Worm (Caenorhabditis elegans) whole organism, young adult: ENCODE results near the gene dhhc-8.

Source experiments
- B0035.1 ChIP-seq: sonication (generic microtip); optimal IDR thresholded peaks from 2 replicates; lab custom pipeline; 2016; ENCODE audit warnings: missing genetic modification characterization, mild to moderate bottlenecking, missing compliant biosample characterization, missing genotype, missing genetic modification reagents
- B0336.3 ChIP-seq: fragments of 200-800 bp; sonication (Bioruptor generic); IDR thresholded peaks from 2 replicates; pipeline ENCODE4 v1.3.6; 2022; ENCODE audit warnings: missing genetic modification characterization, missing compliant biosample characterization
- C06A6.2 ChIP-seq: fragments of 200-800 bp; sonication (Bioruptor generic); conservative IDR thresholded peaks from 2 replicates; pipeline ENCODE4 v1.3.6; 2022; ENCODE audit warnings: missing genetic modification characterization, missing compliant biosample characterization
- F23B12.7 ChIP-seq: sonication (generic microtip); optimal IDR thresholded peaks from 2 replicates; lab custom pipeline; 2017; ENCODE audit warnings: missing genetic modification characterization, mild to moderate bottlenecking, missing compliant biosample characterization, antibody characterized with exemption, moderate library complexity; ENCODE audit not compliant: insufficient read depth
- F37B4.10 ChIP-seq: fragments of 200-800 bp; sonication (Bioruptor generic); IDR thresholded peaks from 2 replicates; pipeline ENCODE4 v1.3.6; 2022; ENCODE audit warnings: missing genetic modification characterization, missing compliant biosample characterization
- F39B2.1 ChIP-seq: fragments of 200-800 bp; sonication (Bioruptor generic); IDR thresholded peaks from 2 replicates; pipeline ENCODE4 v1.3.6; 2022; ENCODE audit warnings: missing genetic modification reagents, missing genetic modification characterization, missing compliant biosample characterization
- F49E8.2 ChIP-seq: sonication (generic microtip); optimal IDR thresholded peaks from 3 replicates; lab custom pipeline; 2017; ENCODE audit warnings: missing genetic modification characterization, mild to moderate bottlenecking, missing compliant biosample characterization, antibody characterized with exemption, moderate library complexity; ENCODE audit not compliant: insufficient read depth
- F55B11.4 ChIP-seq: sonication (generic microtip); optimal IDR thresholded peaks from 2 replicates; lab custom pipeline; 2016; ENCODE audit warnings: missing compliant biosample characterization, missing genetic modification characterization, borderline replicate concordance; ENCODE audit not compliant: insufficient read depth
- Y53G8AR.9 ChIP-seq: fragments of 200-800 bp; sonication (Bioruptor generic); conservative IDR thresholded peaks from 2 replicates; pipeline ENCODE4 v1.3.6; 2022; ENCODE audit warnings: missing genetic modification reagents, missing genetic modification characterization, missing compliant biosample characterization
- Y67H2A.10 ChIP-seq: fragments of 200-800 bp; sonication (Bioruptor generic); conservative IDR thresholded peaks from 2 replicates; pipeline ENCODE4 v1.3.6; 2022; ENCODE audit warnings: missing genetic modification reagents, missing genetic modification characterization, missing compliant biosample characterization
- akir-1 ChIP-seq: fragments of 200-800 bp; sonication (Bioruptor generic); optimal IDR thresholded peaks from 2 replicates; lab custom pipeline; 2018; ENCODE audit warnings: mild to moderate bottlenecking, missing genetic modification characterization, moderate library complexity, missing compliant biosample characterization
- bed-1 ChIP-seq: fragments of 200-800 bp; sonication (Bioruptor generic); IDR thresholded peaks from 2 replicates; pipeline ENCODE4 v1.3.6; 2022; ENCODE audit warnings: missing genetic modification reagents, missing genetic modification characterization, missing compliant biosample characterization
- ccch-3 ChIP-seq: fragments of 200-800 bp; sonication (Bioruptor generic); optimal IDR thresholded peaks from 2 replicates; lab custom pipeline; 2018; ENCODE audit warnings: mild to moderate bottlenecking, missing genetic modification characterization, missing compliant biosample characterization
- cebp-1 ChIP-seq, 2 experiments: fragments of 200-800 bp in 1 of 2; sonication (Bioruptor generic) in 1 of 2; sonication (generic microtip) in 1 of 2; IDR thresholded peaks in 1 of 2; optimal IDR thresholded peaks in 1 of 2; 2 replicates each; pipeline versions ENCODE4 v1.3.6 to Lab custom; 2017 to 2022; ENCODE audit warnings: missing compliant biosample characterization in 2 of 2, missing genetic modification characterization in 2 of 2, mild to moderate bottlenecking in 1 of 2, missing genetic modification reagents in 1 of 2, moderate library complexity in 1 of 2
- cebp-2 ChIP-seq: fragments of 200-800 bp; sonication (Bioruptor generic); IDR thresholded peaks from 2 replicates; pipeline ENCODE4 v1.3.6; 2022; ENCODE audit warnings: missing genetic modification characterization, missing compliant biosample characterization
- ceh-100 ChIP-seq: fragments of 200-800 bp; sonication (Bioruptor generic); IDR thresholded peaks from 2 replicates; pipeline ENCODE4 v1.3.6; 2022; ENCODE audit warnings: missing genetic modification reagents, missing genetic modification characterization, missing compliant biosample characterization
- ceh-27 ChIP-seq: fragments of 200-800 bp; sonication (Bioruptor generic); optimal IDR thresholded peaks from 2 replicates; lab custom pipeline; 2018; ENCODE audit warnings: mild to moderate bottlenecking, missing genetic modification characterization, moderate library complexity, missing compliant biosample characterization
- dox-1 ChIP-seq: fragments of 200-800 bp; sonication (Bioruptor generic); IDR thresholded peaks from 2 replicates; pipeline ENCODE4 v1.3.6; 2022; ENCODE audit warnings: missing genetic modification reagents, missing genetic modification characterization, missing compliant biosample characterization
- dpl-1 ChIP-seq: fragments of 150-350 bp; optimal IDR thresholded peaks from 2 replicates; lab custom pipeline; 2014; ENCODE audit warnings: missing biosample characterization, missing genetic modification reagents, missing genetic modification characterization
- egl-44 ChIP-seq: fragments of 200-800 bp; sonication (Bioruptor generic); IDR thresholded peaks from 2 replicates; pipeline ENCODE4 v1.3.6; 2022; ENCODE audit warnings: missing genetic modification reagents, missing genetic modification characterization, missing compliant biosample characterization
- ets-4 ChIP-seq: fragments of 200-800 bp; sonication (Bioruptor generic); optimal IDR thresholded peaks from 2 replicates; lab custom pipeline; 2018; ENCODE audit warnings: mild to moderate bottlenecking, missing genetic modification characterization, missing compliant biosample characterization
- fkh-3 ChIP-seq: sonication (generic microtip); optimal IDR thresholded peaks from 2 replicates; lab custom pipeline; 2016; ENCODE audit warnings: mild to moderate bottlenecking, missing genetic modification characterization, missing compliant biosample characterization
- gei-17 ChIP-seq: fragments of 200-800 bp; sonication (Bioruptor generic); optimal IDR thresholded peaks from 2 replicates; lab custom pipeline; 2018; ENCODE audit warnings: mild to moderate bottlenecking, missing genetic modification characterization, missing compliant biosample characterization
- hlh-26 ChIP-seq: fragments of 200-800 bp; sonication (Bioruptor generic); conservative IDR thresholded peaks from 2 replicates; pipeline ENCODE4 v1.3.6; 2022; ENCODE audit warnings: missing genetic modification reagents, missing genetic modification characterization, missing compliant biosample characterization
- hsf-1 ChIP-seq: fragments of 200-800 bp; sonication (Bioruptor generic); IDR thresholded peaks from 2 replicates; pipeline ENCODE4 v1.3.6; 2022; ENCODE audit warnings: missing genetic modification reagents, missing genetic modification characterization, missing compliant biosample characterization
- lag-1 ChIP-seq: fragments of 200-800 bp; sonication (Bioruptor generic); IDR thresholded peaks from 2 replicates; pipeline ENCODE4 v1.3.6; 2022; ENCODE audit warnings: missing genetic modification reagents, missing genetic modification characterization, missing compliant biosample characterization
- lin-35 ChIP-seq, 3 experiments: fragments of 150-350 bp in 2 of 3; sonication (generic microtip) in 1 of 3; optimal IDR thresholded peaks; 2 replicates each; lab custom pipeline; 2014 to 2018; ENCODE audit warnings: missing biosample characterization in 3 of 3, missing genetic modification characterization in 3 of 3, missing genetic modification reagents in 3 of 3
- lin-40 ChIP-seq: sonication (generic microtip); optimal IDR thresholded peaks from 2 replicates; lab custom pipeline; 2016; ENCODE audit warnings: missing genetic modification characterization, mild to moderate bottlenecking, missing compliant biosample characterization, missing genotype, missing genetic modification reagents
- lsl-1 ChIP-seq: fragments of 200-800 bp; sonication (Bioruptor generic); optimal IDR thresholded peaks from 2 replicates; lab custom pipeline; 2018; ENCODE audit warnings: mild to moderate bottlenecking, missing genetic modification characterization, moderate library complexity, missing compliant biosample characterization
- mel-28 ChIP-seq: sonication (generic microtip); optimal IDR thresholded peaks from 2 replicates; lab custom pipeline; 2016; ENCODE audit warnings: borderline replicate concordance, mild to moderate bottlenecking, missing genetic modification characterization, missing compliant biosample characterization
- mes-4 ChIP-seq: sonication (generic microtip); optimal IDR thresholded peaks from 2 replicates; lab custom pipeline; 2016; ENCODE audit warnings: missing genotype, missing genetic modification characterization, missing compliant biosample characterization
- mxl-1 ChIP-seq: sonication (generic microtip); optimal IDR thresholded peaks from 2 replicates; lab custom pipeline; 2016; ENCODE audit warnings: missing genetic modification characterization, missing compliant biosample characterization
- nfyb-1 ChIP-seq: fragments of 200-800 bp; sonication (Bioruptor generic); IDR thresholded peaks from 2 replicates; pipeline ENCODE4 v1.3.6; 2022; ENCODE audit warnings: missing genetic modification reagents, missing genetic modification characterization, missing compliant biosample characterization
- pha-4 ChIP-seq: fragments of 150-350 bp; sonication (generic microtip); optimal IDR thresholded peaks from 2 replicates; lab custom pipeline; 2014; ENCODE audit warnings: missing biosample characterization, missing genetic modification reagents, missing genetic modification characterization
- rec-8 ChIP-seq, 2 experiments: sonication (generic microtip); optimal IDR thresholded peaks; 2 replicates each; lab custom pipeline; 2016; ENCODE audit warnings: mild to moderate bottlenecking in 2 of 2, missing genetic modification characterization in 2 of 2, missing genetic modification reagents in 2 of 2, missing genotype in 2 of 2, missing biosample characterization in 1 of 2, missing compliant biosample characterization in 1 of 2, moderate library complexity in 1 of 2
- sdz-38 ChIP-seq: sonication (generic microtip); optimal IDR thresholded peaks from 2 replicates; lab custom pipeline; 2016; ENCODE audit warnings: missing genotype, missing genetic modification characterization, missing compliant biosample characterization
- sea-2 ChIP-seq: fragments of 200-800 bp; sonication (Bioruptor generic); IDR thresholded peaks from 2 replicates; pipeline ENCODE4 v1.3.6; 2022; ENCODE audit warnings: missing genetic modification characterization, missing compliant biosample characterization
- snpc-1.3 ChIP-seq: sonication (generic microtip); optimal IDR thresholded peaks from 2 replicates; lab custom pipeline; 2017; ENCODE audit warnings: missing genetic modification characterization, mild to moderate bottlenecking, missing compliant biosample characterization, antibody characterized with exemption, moderate library complexity, missing genotype, missing genetic modification reagents; ENCODE audit not compliant: insufficient read depth
- snpc-3.4 ChIP-seq: sonication (generic microtip); optimal IDR thresholded peaks from 2 replicates; lab custom pipeline; 2017; ENCODE audit warnings: missing genetic modification characterization, mild to moderate bottlenecking, missing compliant biosample characterization, antibody characterized with exemption, moderate library complexity, missing genotype, missing genetic modification reagents
- somi-1 ChIP-seq: fragments of 200-800 bp; sonication (Bioruptor generic); optimal IDR thresholded peaks from 2 replicates; lab custom pipeline; 2018; ENCODE audit warnings: mild to moderate bottlenecking, missing genetic modification characterization, missing compliant biosample characterization
- sptf-2 ChIP-seq: fragments of 200-800 bp; sonication (Bioruptor generic); optimal IDR thresholded peaks from 2 replicates; lab custom pipeline; 2018; ENCODE audit warnings: mild to moderate bottlenecking, missing genetic modification characterization, missing compliant biosample characterization
- xnd-1 ChIP-seq: sonication (generic microtip); optimal IDR thresholded peaks from 2 replicates; lab custom pipeline; 2016; ENCODE audit warnings: missing genotype, missing genetic modification reagents, missing genetic modification characterization, missing compliant biosample characterization
- zfh-2 ChIP-seq: fragments of 200-800 bp; sonication (Bioruptor generic); conservative IDR thresholded peaks from 2 replicates; pipeline ENCODE4 v1.3.6; 2022; ENCODE audit warnings: missing genetic modification reagents, missing genetic modification characterization, missing compliant biosample characterization
- ztf-18 ChIP-seq: sonication (generic microtip); optimal IDR thresholded peaks from 2 replicates; lab custom pipeline; 2016; ENCODE audit warnings: missing genotype, mild to moderate bottlenecking, missing genetic modification characterization, missing compliant biosample characterization
- ztf-26 ChIP-seq: sonication (generic microtip); optimal IDR thresholded peaks from 2 replicates; lab custom pipeline; 2017; ENCODE audit warnings: missing genetic modification characterization, missing compliant biosample characterization
- ztf-28 ChIP-seq: fragments of 200-800 bp; sonication (Bioruptor generic); IDR thresholded peaks from 2 replicates; pipeline ENCODE4 v1.3.6; 2022; ENCODE audit warnings: missing genetic modification reagents, missing genetic modification characterization, missing compliant biosample characterization
- ztf-3 ChIP-seq: fragments of 200-800 bp; sonication (Bioruptor generic); optimal IDR thresholded peaks from 2 replicates; lab custom pipeline; 2018; ENCODE audit warnings: mild to moderate bottlenecking, missing genetic modification characterization, missing compliant biosample characterization

Gene dhhc-8

ce11 chrIII:13070548-13071050 lies 36.8 kb upstream of the dhhc-8 start, which contains the start of gene Y39E4B.6 (continued):
- TF ChIP-seq F39B2.1 (GFP tag; lab: Robert Waterston, UW) (no peak), Y67H2A.10 (GFP tag; lab: Robert Waterston, UW) (peak; percentile 96), cebp-1 (GFP tag; IDR thresholded peaks at IDR 0.05; lab: Robert Waterston, UW) (peak; percentile 81; the same call in 1 of the 2 replicates), cebp-1 (tag; optimal IDR thresholded peaks at IDR 0.05; lab: Kevin White, UChicago) (peak; percentile 95), somi-1 (GFP tag; lab: Kevin White, UChicago) (peak; percentile 97), ceh-100 (GFP tag; lab: Robert Waterston, UW) (peak; percentile 62), B0336.3 (GFP tag; lab: Robert Waterston, UW) (peak; percentile 93), snpc-3.4 (no peak), F37B4.10 (GFP tag; lab: Robert Waterston, UW) (0 out of 2 replicates have a peak, but pooled peaks have one; percentile 88), dpl-1 (GFP tag; lab: Kevin White, UChicago) (no peak), hsf-1 (GFP tag; lab: Robert Waterston, UW) (0 out of 2 replicates have a peak, but pooled peaks have one; percentile 55), zfh-2 (peak; percentile 99), lin-40 (tag; lab: Kevin White, UChicago) (peak; percentile 97), fkh-3 (tag; lab: Kevin White, UChicago) (no peak), ceh-27 (GFP tag; lab: Kevin White, UChicago) (peak; percentile 98), lin-35 (GFP tag; optimal IDR thresholded peaks at IDR 0.05; lab: Kevin White, UChicago) (peak in 1 of 3 experiments; percentile 69), egl-44 (GFP tag; lab: Robert Waterston, UW) (peak; percentile 77), F55B11.4 (no peak), ztf-18 (tag; lab: Kevin White, UChicago) (peak; percentile 69), rec-8 (tag; optimal IDR thresholded peaks at IDR 0.05; lab: Kevin White, UChicago) (no peak), dox-1 (GFP tag; lab: Robert Waterston, UW) (peak; percentile 92), lsl-1 (GFP tag; lab: Kevin White, UChicago) (peak; percentile 11), lag-1 (GFP tag; lab: Robert Waterston, UW) (no peak), sdz-38 (tag; lab: Kevin White, UChicago) (no peak), C06A6.2 (GFP tag; lab: Robert Waterston, UW) (peak; percentile 90), cebp-2 (no peak), mes-4 (tag; lab: Kevin White, UChicago) (no peak), sea-2 (peak; percentile 64; the same call in 1 of the 2 replicates), gei-17 (GFP tag; lab: Kevin White, UChicago) (peak; percentile 62), mxl-1 (tag; lab: Kevin White, UChicago) (no peak), snpc-1.3 (tag; lab: Kevin White, UChicago) (no peak), ets-4 (peak; percentile 77), bed-1 (GFP tag; lab: Robert Waterston, UW) (no peak), B0035.1 (tag; lab: Kevin White, UChicago) (peak; percentile 73), ccch-3 (GFP tag; lab: Kevin White, UChicago) (no peak), mel-28 (tag; lab: Kevin White, UChicago) (peak; percentile 28), F49E8.2 (no peak), pha-4 (tag; lab: Kevin White, UChicago) (peak; percentile 2), hlh-26 (no peak), nfyb-1 (GFP tag; lab: Robert Waterston, UW) (peak; percentile 96), ztf-26 (tag; lab: Kevin White, UChicago) (peak; percentile 96), akir-1 (GFP tag; lab: Kevin White, UChicago) (no peak), sptf-2 (GFP tag; lab: Kevin White, UChicago) (no peak), ztf-3 (GFP tag; lab: Kevin White, UChicago) (peak; percentile 82), xnd-1 (no peak), F23B12.7 (tag; lab: Kevin White, UChicago) (peak; percentile 81), ztf-28 (GFP tag; lab: Robert Waterston, UW) (no peak), Y53G8AR.9 (GFP tag; lab: Robert Waterston, UW) (peak; percentile 82)
